Worm (Caenorhabditis elegans): Measurements from ENCODE around the gene F21H7.5.

The F21H7.5 gene

ce11 chrV:16256395-16256794 lies 19.1 kb downstream of the F21H7.5 start, which contains the start of gene bgnt-1.3:
bgnt-1.3 (minus strand) TSS chrV:16256495.
- no peak for TF ChIP-seq ceh-13 (GFP tag; optimal IDR thresholded peaks at IDR 0.05)
- no peak for TF ChIP-seq B0310.2 (tag; optimal IDR thresholded peaks at IDR 0.05)
- no peak for TF ChIP-seq tra-4 (tag; optimal IDR thresholded peaks at IDR 0.05)
- TF ChIP-seq ets-7 (tag; optimal IDR thresholded peaks at IDR 0.05), result no peak
- no peak for TF ChIP-seq aly-1 (tag; optimal IDR thresholded peaks at IDR 0.05)
- no peak for TF ChIP-seq hmg-4 (GFP tag; optimal IDR thresholded peaks at IDR 0.05)
- no peak for TF ChIP-seq ceh-36 (tag; optimal IDR thresholded peaks at IDR 0.05)
- no peak for TF ChIP-seq pes-1 (GFP tag; IDR thresholded peaks at IDR 0.05)
- no peak for TF ChIP-seq flt-1 (GFP tag; IDR thresholded peaks at IDR 0.05)
- TF ChIP-seq hnd-1 (tag; optimal IDR thresholded peaks at IDR 0.05), result no peak
- TF ChIP-seq tbx-37 (GFP tag; conservative IDR thresholded peaks at IDR 0.05), result no peak

- TF ChIP-seq tbx-37 (GFP tag; conservative IDR thresholded peaks at IDR 0.05) (no peak), F13C5.2 (tag; optimal IDR thresholded peaks at IDR 0.05) (no peak), scrt-1 (GFP tag; IDR thresholded peaks at IDR 0.05) (no peak), ama-1 (optimal IDR thresholded peaks at IDR 0.05) (no peak), tra-4 (tag; optimal IDR thresholded peaks at IDR 0.05) (no peak), tbx-11 (GFP tag; IDR thresholded peaks at IDR 0.05) (no peak), ets-7 (tag; optimal IDR thresholded peaks at IDR 0.05) (no peak), B0310.2 (tag; optimal IDR thresholded peaks at IDR 0.05) (no peak), hnd-1 (tag; optimal IDR thresholded peaks at IDR 0.05) (no peak), sea-1 (GFP tag; conservative IDR thresholded peaks at IDR 0.05) (no peak), ceh-36 (tag; optimal IDR thresholded peaks at IDR 0.05) (no peak), ceh-13 (GFP tag; optimal IDR thresholded peaks at IDR 0.05) (no peak)
Measured at ce11 chrV:16258142-16258541, 20.8 kb downstream of the F21H7.5 start, which contains the start of gene nhr-218. nhr-218 (plus strand) TSS chrV:16258442.

- no peak for TF ChIP-seq aly-1 (tag; optimal IDR thresholded peaks at IDR 0.05)
- TF ChIP-seq sea-1 (GFP tag; conservative IDR thresholded peaks at IDR 0.05), result no peak
- TF ChIP-seq ama-1 (optimal IDR thresholded peaks at IDR 0.05), result no peak
- TF ChIP-seq hmbx-1 (tag; optimal IDR thresholded peaks at IDR 0.05), result no peak
- no peak for TF ChIP-seq flt-1 (GFP tag; IDR thresholded peaks at IDR 0.05)
- no peak for TF ChIP-seq tbx-11 (GFP tag; IDR thresholded peaks at IDR 0.05)
- no peak for TF ChIP-seq ets-7 (tag; optimal IDR thresholded peaks at IDR 0.05)
- TF ChIP-seq ceh-13 (GFP tag; optimal IDR thresholded peaks at IDR 0.05), result no peak
- no peak for TF ChIP-seq B0310.2 (tag; optimal IDR thresholded peaks at IDR 0.05)
- no peak for TF ChIP-seq F13C5.2 (tag; optimal IDR thresholded peaks at IDR 0.05)
- TF ChIP-seq ceh-36 (tag; optimal IDR thresholded peaks at IDR 0.05), result no peak
- TF ChIP-seq scrt-1 (GFP tag; IDR thresholded peaks at IDR 0.05), result no peak
- TF ChIP-seq hmg-4 (GFP tag; optimal IDR thresholded peaks at IDR 0.05), result no peak
- no peak for TF ChIP-seq tra-4 (tag; optimal IDR thresholded peaks at IDR 0.05)
Measured at ce11 chrV:16259684-16260083, 22.4 kb downstream of the F21H7.5 start, which contains the start of gene nhr-127. nhr-127 (plus strand) TSS chrV:16259984.

ce11 chrV:16266514-16266913 lies 29.2 kb downstream of the F21H7.5 start, which contains the start of gene T13F3.4:
T13F3.4 (minus strand) TSS chrV:16266614.
- TF ChIP-seq F13C5.2 (tag; optimal IDR thresholded peaks at IDR 0.05), result no peak
- TF ChIP-seq sea-1 (GFP tag; conservative IDR thresholded peaks at IDR 0.05), result no peak
- TF ChIP-seq hmbx-1 (tag; optimal IDR thresholded peaks at IDR 0.05), result no peak

ce11 chrV:16269556-16269955 lies 32.2 kb downstream of the F21H7.5 start, which contains the start of the genes fbxa-2 and T13F3.8:
fbxa-2 (minus strand) TSS chrV:16269656.
T13F3.8 (plus strand) TSS chrV:16269800.
- TF ChIP-seq B0310.2 (tag; optimal IDR thresholded peaks at IDR 0.05), result no peak
- no peak for TF ChIP-seq aly-1 (tag; optimal IDR thresholded peaks at IDR 0.05)
- no peak for TF ChIP-seq hmbx-1 (tag; optimal IDR thresholded peaks at IDR 0.05)
- no peak for TF ChIP-seq scrt-1 (GFP tag; IDR thresholded peaks at IDR 0.05)
- no peak for TF ChIP-seq pes-1 (GFP tag; IDR thresholded peaks at IDR 0.05)
- TF ChIP-seq hmg-4 (GFP tag; optimal IDR thresholded peaks at IDR 0.05), result no peak
- no peak for TF ChIP-seq ceh-36 (tag; optimal IDR thresholded peaks at IDR 0.05)
- TF ChIP-seq hnd-1 (tag; optimal IDR thresholded peaks at IDR 0.05), result no peak
- no peak for TF ChIP-seq sea-1 (GFP tag; conservative IDR thresholded peaks at IDR 0.05)
- no peak for TF ChIP-seq tbx-11 (GFP tag; IDR thresholded peaks at IDR 0.05)
- TF ChIP-seq flt-1 (GFP tag; IDR thresholded peaks at IDR 0.05), result no peak
- TF ChIP-seq ama-1 (optimal IDR thresholded peaks at IDR 0.05), result no peak
- TF ChIP-seq ceh-13 (GFP tag; optimal IDR thresholded peaks at IDR 0.05), result no peak
- no peak for TF ChIP-seq tra-4 (tag; optimal IDR thresholded peaks at IDR 0.05)
- TF ChIP-seq ets-7 (tag; optimal IDR thresholded peaks at IDR 0.05), result no peak
- no peak for TF ChIP-seq F13C5.2 (tag; optimal IDR thresholded peaks at IDR 0.05)
- TF ChIP-seq tbx-37 (GFP tag; conservative IDR thresholded peaks at IDR 0.05), result no peak

- TF ChIP-seq sea-1 (GFP tag; conservative IDR thresholded peaks at IDR 0.05) (no peak), F13C5.2 (tag; optimal IDR thresholded peaks at IDR 0.05) (no peak), hmg-4 (GFP tag; optimal IDR thresholded peaks at IDR 0.05) (no peak), tbx-37 (GFP tag; conservative IDR thresholded peaks at IDR 0.05) (no peak), pes-1 (GFP tag; IDR thresholded peaks at IDR 0.05) (no peak), flt-1 (GFP tag; IDR thresholded peaks at IDR 0.05) (no peak), ceh-36 (tag; optimal IDR thresholded peaks at IDR 0.05) (no peak), hmbx-1 (tag; optimal IDR thresholded peaks at IDR 0.05) (no peak), ets-7 (tag; optimal IDR thresholded peaks at IDR 0.05) (no peak), tra-4 (tag; optimal IDR thresholded peaks at IDR 0.05) (no peak)
Measured at ce11 chrV:16271121-16271520, 33.8 kb downstream of the F21H7.5 start, which contains the start of gene T13F3.6. T13F3.6 (minus strand) TSS chrV:16271221.

- TF ChIP-seq aly-1 (tag; optimal IDR thresholded peaks at IDR 0.05) (no peak), B0310.2 (tag; optimal IDR thresholded peaks at IDR 0.05) (no peak), hmg-4 (GFP tag; optimal IDR thresholded peaks at IDR 0.05) (no peak), tbx-37 (GFP tag; conservative IDR thresholded peaks at IDR 0.05) (no peak), scrt-1 (GFP tag; IDR thresholded peaks at IDR 0.05) (no peak), hmbx-1 (tag; optimal IDR thresholded peaks at IDR 0.05) (no peak), ets-7 (tag; optimal IDR thresholded peaks at IDR 0.05) (no peak), tra-4 (tag; optimal IDR thresholded peaks at IDR 0.05) (no peak), ama-1 (optimal IDR thresholded peaks at IDR 0.05) (no peak), hnd-1 (tag; optimal IDR thresholded peaks at IDR 0.05) (no peak), pes-1 (GFP tag; IDR thresholded peaks at IDR 0.05) (no peak), ceh-36 (tag; optimal IDR thresholded peaks at IDR 0.05) (no peak), tbx-11 (GFP tag; IDR thresholded peaks at IDR 0.05) (no peak), flt-1 (GFP tag; IDR thresholded peaks at IDR 0.05) (no peak), sea-1 (GFP tag; conservative IDR thresholded peaks at IDR 0.05) (no peak), F13C5.2 (tag; optimal IDR thresholded peaks at IDR 0.05) (no peak), ceh-13 (GFP tag; optimal IDR thresholded peaks at IDR 0.05) (no peak)
Measured at ce11 chrV:16275347-16275746, 38.0 kb downstream of the F21H7.5 start, which contains the start of gene pacl-1. pacl-1 (minus strand) TSS chrV:16275447.
